Fruit fly (Drosophila melanogaster) whole organism, prepupa: ENCODE measurements around the gene Gga.

Experiments used
- Blimp-1 ChIP-seq: fragments of 200-800 bp; sonication (Bioruptor generic); optimal IDR thresholded peaks from 3 replicates; lab custom pipeline; 2017; ENCODE audit warnings: missing biosample characterization, missing genetic modification characterization, mild to moderate bottlenecking, moderate library complexity, missing genetic modification reagents
- CG10631 ChIP-seq: fragments of 200-800 bp; sonication (Bioruptor generic); optimal IDR thresholded peaks from 2 replicates; lab custom pipeline; 2016; ENCODE audit warnings: missing biosample characterization, missing genetic modification characterization
- CG11294 ChIP-seq: fragments of 200-800 bp; sonication (Bioruptor generic); IDR thresholded peaks from 2 replicates; pipeline ENCODE4 v1.3.6; 2022; ENCODE audit warnings: missing biosample characterization, missing genetic modification characterization
- CG11902 ChIP-seq: fragments of 200-800 bp; sonication (Bioruptor generic); optimal IDR thresholded peaks from 3 replicates; lab custom pipeline; 2016; ENCODE audit warnings: missing biosample characterization, missing genetic modification characterization
- CG15336 ChIP-seq: fragments of 200-800 bp; sonication (Bioruptor generic); IDR thresholded peaks from 2 replicates; pipeline ENCODE4 v1.3.6; 2022; ENCODE audit warnings: missing biosample characterization, missing genetic modification characterization
- CG1621 ChIP-seq: fragments of 200-800 bp; sonication (Bioruptor generic); optimal IDR thresholded peaks from 3 replicates; lab custom pipeline; 2018; ENCODE audit warnings: missing biosample characterization, mild to moderate bottlenecking, missing genetic modification characterization
- CG16779 ChIP-seq: fragments of 200-800 bp; sonication (Bioruptor generic); optimal IDR thresholded peaks from 3 replicates; lab custom pipeline; 2017; ENCODE audit warnings: missing biosample characterization, mild to moderate bottlenecking, missing genetic modification characterization
- CG3032 ChIP-seq: fragments of 200-800 bp; optimal IDR thresholded peaks from 2 replicates; lab custom pipeline; 2019; ENCODE audit warnings: missing biosample characterization, mild to moderate bottlenecking, missing genetic modification characterization, moderate library complexity
- CG32006 ChIP-seq: fragments of 200-800 bp; sonication (Bioruptor generic); optimal IDR thresholded peaks from 3 replicates; lab custom pipeline; 2017; ENCODE audit warnings: missing biosample characterization, mild to moderate bottlenecking, missing genetic modification characterization
- CG34406 ChIP-seq: fragments of 200-800 bp; sonication (Bioruptor generic); optimal IDR thresholded peaks from 3 replicates; lab custom pipeline; 2016; ENCODE audit warnings: missing biosample characterization, missing genetic modification characterization
- CG3919 ChIP-seq: fragments of 200-800 bp; sonication (Bioruptor generic); optimal IDR thresholded peaks from 3 replicates; lab custom pipeline; 2016; ENCODE audit warnings: missing biosample characterization, missing genetic modification characterization
- CG4318 ChIP-seq: fragments of 200-800 bp; sonication (Bioruptor generic); optimal IDR thresholded peaks from 3 replicates; lab custom pipeline; 2017; ENCODE audit warnings: missing biosample characterization, mild to moderate bottlenecking, missing genetic modification characterization
- CG6276 ChIP-seq: fragments of 200-800 bp; sonication (Bioruptor generic); optimal IDR thresholded peaks from 2 replicates; lab custom pipeline; 2017; ENCODE audit warnings: missing biosample characterization, mild to moderate bottlenecking, missing genetic modification characterization
- CG6808 ChIP-seq: fragments of 200-800 bp; sonication (Bioruptor generic); optimal IDR thresholded peaks from 3 replicates; lab custom pipeline; 2017; ENCODE audit warnings: missing biosample characterization, missing genetic modification characterization, mild to moderate bottlenecking, moderate library complexity, missing genetic modification reagents
- CG6854 ChIP-seq: fragments of 200-800 bp; sonication (Bioruptor generic); optimal IDR thresholded peaks from 2 replicates; lab custom pipeline; 2017; ENCODE audit warnings: missing biosample characterization, mild to moderate bottlenecking, missing genetic modification characterization
- CG7368 ChIP-seq: fragments of 200-800 bp; sonication (Bioruptor generic); optimal IDR thresholded peaks from 3 replicates; lab custom pipeline; 2016; ENCODE audit warnings: missing biosample characterization, missing genetic modification characterization
- CG8119 ChIP-seq: fragments of 200-800 bp; sonication (Bioruptor generic); IDR thresholded peaks from 3 replicates; pipeline ENCODE4 v1.3.6; 2022; ENCODE audit warnings: missing biosample characterization, missing genetic modification characterization
- CG8632 ChIP-seq: fragments of 200-800 bp; sonication (Bioruptor generic); optimal IDR thresholded peaks from 3 replicates; lab custom pipeline; 2016; ENCODE audit warnings: missing biosample characterization, missing genetic modification characterization
- CG9139 ChIP-seq: fragments of 200-800 bp; sonication (Bioruptor generic); optimal IDR thresholded peaks from 3 replicates; lab custom pipeline; 2017; ENCODE audit warnings: missing biosample characterization, mild to moderate bottlenecking, missing genetic modification characterization
- Eip75B ChIP-seq: fragments of 200-800 bp; sonication (Bioruptor generic); optimal IDR thresholded peaks from 3 replicates; lab custom pipeline; 2016; ENCODE audit warnings: missing biosample characterization, missing genetic modification characterization
- Eip78C ChIP-seq: fragments of 200-800 bp; sonication (Bioruptor generic); peaks from one replicate; lab custom pipeline; 2016; ENCODE audit warnings: missing biosample characterization, missing genetic modification characterization
- Eip93F ChIP-seq: fragments of 200-800 bp; sonication (Bioruptor generic); optimal IDR thresholded peaks from 2 replicates; lab custom pipeline; 2016; ENCODE audit warnings: missing biosample characterization, mild to moderate bottlenecking, missing genetic modification characterization
- Ets21C ChIP-seq: fragments of 200-800 bp; sonication (Bioruptor generic); optimal IDR thresholded peaks from 3 replicates; lab custom pipeline; 2016; ENCODE audit warnings: missing biosample characterization, missing genetic modification characterization
- Ets96B ChIP-seq: fragments of 200-800 bp; optimal IDR thresholded peaks from 2 replicates; lab custom pipeline; 2019; ENCODE audit warnings: missing biosample characterization, mild to moderate bottlenecking, missing genetic modification characterization, moderate library complexity
- Gug ChIP-seq: fragments of 200-800 bp; sonication (Bioruptor generic); IDR thresholded peaks from 2 replicates; pipeline ENCODE4 v1.3.6; 2022; ENCODE audit warnings: missing biosample characterization, missing genetic modification characterization
- Hr38 ChIP-seq: sonication (Bioruptor generic); optimal IDR thresholded peaks from 2 replicates; lab custom pipeline; 2016; ENCODE audit warnings: missing biosample characterization, missing genetic modification characterization
- Hr39 ChIP-seq: fragments of 200-800 bp; sonication (Bioruptor generic); optimal IDR thresholded peaks from 2 replicates; lab custom pipeline; 2016; ENCODE audit warnings: missing biosample characterization, missing genetic modification characterization
- Hr4 ChIP-seq: fragments of 200-800 bp; sonication (Bioruptor generic); optimal IDR thresholded peaks from 3 replicates; lab custom pipeline; 2016; ENCODE audit warnings: missing biosample characterization, missing genetic modification characterization
- Lpt ChIP-seq: fragments of 200-800 bp; sonication (Bioruptor generic); optimal IDR thresholded peaks from 3 replicates; lab custom pipeline; 2016; ENCODE audit warnings: missing biosample characterization, missing genetic modification characterization
- Met ChIP-seq: fragments of 200-800 bp; sonication (Bioruptor generic); optimal IDR thresholded peaks from 3 replicates; lab custom pipeline; 2016; ENCODE audit warnings: missing biosample characterization, missing genetic modification characterization
- OdsH ChIP-seq: fragments of 200-800 bp; sonication (Bioruptor generic); optimal IDR thresholded peaks from 3 replicates; lab custom pipeline; 2016; ENCODE audit warnings: missing biosample characterization, missing genetic modification characterization
- Smox ChIP-seq: fragments of 200-800 bp; sonication (Bioruptor generic); optimal IDR thresholded peaks from 3 replicates; lab custom pipeline; 2016; ENCODE audit warnings: missing biosample characterization, missing genetic modification characterization
- Sox102F ChIP-seq: fragments of 200-800 bp; sonication (Bioruptor generic); optimal IDR thresholded peaks from 2 replicates; lab custom pipeline; 2016; ENCODE audit warnings: missing biosample characterization, mild to moderate bottlenecking, missing genetic modification characterization
- Sox14 ChIP-seq: fragments of 200-800 bp; sonication (Bioruptor generic); optimal IDR thresholded peaks from 3 replicates; lab custom pipeline; 2016; ENCODE audit warnings: missing biosample characterization, missing genetic modification characterization
- Sox15 ChIP-seq: fragments of 200-800 bp; sonication (Bioruptor generic); optimal IDR thresholded peaks from 3 replicates; lab custom pipeline; 2016; ENCODE audit warnings: missing biosample characterization, missing genetic modification characterization
- achi ChIP-seq: fragments of 200-800 bp; sonication (Bioruptor generic); optimal IDR thresholded peaks from 3 replicates; lab custom pipeline; 2016; ENCODE audit warnings: missing biosample characterization, missing genetic modification characterization
- acj6 ChIP-seq: fragments of 200-800 bp; sonication (Bioruptor generic); optimal IDR thresholded peaks from 3 replicates; lab custom pipeline; 2016; ENCODE audit warnings: missing biosample characterization, missing genetic modification characterization
- cyc ChIP-seq: fragments of 200-800 bp; sonication (Bioruptor generic); optimal IDR thresholded peaks from 3 replicates; lab custom pipeline; 2016; ENCODE audit warnings: missing biosample characterization, missing genetic modification characterization
- dac ChIP-seq: fragments of 200-800 bp; sonication (Bioruptor generic); optimal IDR thresholded peaks from 2 replicates; lab custom pipeline; 2017; ENCODE audit warnings: missing biosample characterization, mild to moderate bottlenecking, missing genetic modification characterization
- dsx ChIP-seq: fragments of 200-800 bp; optimal IDR thresholded peaks from 3 replicates; lab custom pipeline; 2019; ENCODE audit warnings: missing biosample characterization, mild to moderate bottlenecking, missing genetic modification characterization, moderate library complexity; ENCODE audit not compliant: poor library complexity, severe bottlenecking
- eg ChIP-seq: fragments of 200-800 bp; sonication (Bioruptor generic); IDR thresholded peaks from 3 replicates; pipeline ENCODE4 v1.3.6; 2022; ENCODE audit warnings: missing biosample characterization, missing genetic modification characterization
- fd59A ChIP-seq: fragments of 200-800 bp; sonication (Bioruptor generic); optimal IDR thresholded peaks from 2 replicates; lab custom pipeline; 2017; ENCODE audit warnings: missing biosample characterization, mild to moderate bottlenecking, missing genetic modification characterization, missing genetic modification reagents
- fd85E ChIP-seq: fragments of 200-800 bp; sonication (Bioruptor generic); optimal IDR thresholded peaks from 3 replicates; lab custom pipeline; 2016; ENCODE audit warnings: missing biosample characterization, missing genetic modification characterization
- lz ChIP-seq: fragments of 200-800 bp; sonication (Bioruptor generic); optimal IDR thresholded peaks from 3 replicates; lab custom pipeline; 2016; ENCODE audit warnings: missing biosample characterization, missing genetic modification characterization
- net ChIP-seq: fragments of 200-800 bp; sonication (Bioruptor generic); optimal IDR thresholded peaks from 3 replicates; lab custom pipeline; 2016; ENCODE audit warnings: missing biosample characterization, missing genetic modification characterization
- pdm3 ChIP-seq: fragments of 200-800 bp; sonication (Bioruptor generic); optimal IDR thresholded peaks from 3 replicates; lab custom pipeline; 2016; ENCODE audit warnings: missing biosample characterization, missing genetic modification characterization
- spab ChIP-seq: fragments of 200-800 bp; sonication (Bioruptor generic); optimal IDR thresholded peaks from 2 replicates; lab custom pipeline; 2017; ENCODE audit warnings: missing biosample characterization, mild to moderate bottlenecking, missing genetic modification characterization, missing genetic modification reagents
- ss ChIP-seq, 2 experiments: fragments of 200-800 bp; sonication (Bioruptor generic); optimal IDR thresholded peaks; 2 replicates in 1 of 2; 3 replicates in 1 of 2; lab custom pipeline; 2017 to 2018; ENCODE audit warnings: mild to moderate bottlenecking in 2 of 2, missing biosample characterization in 2 of 2, missing genetic modification characterization in 2 of 2, moderate library complexity in 1 of 2
- svp ChIP-seq: fragments of 200-800 bp; sonication (Bioruptor generic); peaks from one replicate; lab custom pipeline; 2016; ENCODE audit warnings: missing biosample characterization, missing genetic modification characterization
- topi ChIP-seq: fragments of 200-800 bp; sonication (Bioruptor generic); optimal IDR thresholded peaks from 3 replicates; lab custom pipeline; 2016; ENCODE audit warnings: missing biosample characterization, missing genetic modification characterization
- vri ChIP-seq: fragments of 200-800 bp; sonication (Bioruptor generic); optimal IDR thresholded peaks from 3 replicates; lab custom pipeline; 2016; ENCODE audit warnings: missing biosample characterization, mild to moderate bottlenecking, missing genetic modification characterization

Gga gene

DNA sequence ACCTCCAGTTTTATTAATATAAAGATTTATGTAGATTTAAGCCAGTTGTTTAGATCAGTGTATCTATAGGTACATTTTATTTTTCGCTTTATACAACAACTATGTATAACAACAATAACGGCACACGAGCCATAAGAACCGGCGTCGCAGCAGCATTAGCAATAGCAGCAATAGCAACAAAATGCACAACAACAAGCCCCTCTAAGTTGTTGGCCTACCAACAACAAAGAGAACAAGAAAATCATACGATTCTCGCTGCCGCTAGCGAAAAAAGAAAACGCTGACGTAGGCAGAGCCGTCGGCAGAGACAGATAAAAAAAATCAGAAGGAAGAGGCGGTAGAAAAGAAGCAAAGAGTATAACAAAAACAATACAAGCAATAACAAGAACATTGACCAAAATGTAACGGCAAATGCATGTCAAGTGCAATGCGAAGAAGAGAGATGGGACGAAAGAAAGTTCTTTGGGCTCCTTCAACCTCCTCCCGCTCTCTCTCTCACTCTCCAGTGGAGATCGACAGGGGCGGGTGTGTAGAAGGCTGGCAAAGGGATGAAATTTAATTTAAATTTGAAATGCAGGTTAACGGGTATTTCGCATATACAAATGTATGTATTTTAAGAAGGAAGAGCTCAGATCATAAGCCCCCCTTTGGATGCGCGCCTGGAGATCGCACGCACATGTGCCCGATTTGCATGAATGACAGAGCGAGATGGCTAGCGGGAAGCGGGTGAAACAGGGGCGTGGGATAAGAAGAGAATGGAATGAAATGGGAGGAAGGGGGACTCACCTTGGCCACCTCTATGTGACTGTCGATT is 21.9 kb upstream of the Gga start:
- TF ChIP-seq CG9139 = peak; percentile 98
- TF ChIP-seq CG7368 (GFP tag; lab: Kevin White, UChicago) = peak; percentile 99
- TF ChIP-seq acj6 = peak; percentile 99
- peak; percentile 100 for TF ChIP-seq Eip78C (GFP tag; lab: Kevin White, UChicago)
- TF ChIP-seq dsx = peak; percentile 97
- TF ChIP-seq ss (GFP tag; optimal IDR thresholded peaks at IDR 0.05; lab: Kevin White, UChicago) = peak; percentile 98
- peak; percentile 99 for TF ChIP-seq OdsH (GFP tag; lab: Kevin White, UChicago)
- TF ChIP-seq spab (GFP tag; lab: Kevin White, UChicago) = peak; percentile 98
- peak; percentile 99 for TF ChIP-seq CG6854 (GFP tag; lab: Kevin White, UChicago)
- peak; percentile 99 for TF ChIP-seq net (GFP tag; lab: Kevin White, UChicago)
- TF ChIP-seq Gug (GFP tag; lab: Robert Waterston, UW) = peak; percentile 98
- TF ChIP-seq eg (GFP tag; lab: Robert Waterston, UW) = peak; percentile 99
- TF ChIP-seq dac (GFP tag; lab: Kevin White, UChicago) = peak; percentile 99
- TF ChIP-seq CG16779 (tag; lab: Kevin White, UChicago) = peak; percentile 97
- TF ChIP-seq lz (GFP tag; lab: Kevin White, UChicago) = peak; percentile 100
- TF ChIP-seq fd85E (GFP tag; lab: Kevin White, UChicago) = peak; percentile 96
- TF ChIP-seq CG1621 (tag; lab: Kevin White, UChicago) = peak; percentile 99
- TF ChIP-seq CG6808 = peak; percentile 98
- peak; percentile 98 for TF ChIP-seq CG6276 (GFP tag; lab: Kevin White, UChicago)
- TF ChIP-seq CG3032 (tag; lab: Kevin White, UChicago) = peak; percentile 99
- TF ChIP-seq CG8632 (GFP tag; lab: Kevin White, UChicago) = peak; percentile 99
- TF ChIP-seq cyc (GFP tag; lab: Kevin White, UChicago) = peak; percentile 100
- peak; percentile 100 for TF ChIP-seq pdm3
- peak; percentile 100 for TF ChIP-seq topi (GFP tag; lab: Kevin White, UChicago)
- peak; percentile 100 for TF ChIP-seq Sox14
- peak; percentile 99 for TF ChIP-seq CG11902 (GFP tag; lab: Kevin White, UChicago)
- peak; percentile 100 for TF ChIP-seq Hr39 (GFP tag; lab: Kevin White, UChicago)
- peak; percentile 97 for TF ChIP-seq CG11294 (GFP tag; lab: Robert Waterston, UW)
- TF ChIP-seq Smox (GFP tag; lab: Kevin White, UChicago) = peak; percentile 99
- peak; percentile 99 for TF ChIP-seq CG4318 (GFP tag; lab: Kevin White, UChicago)
- TF ChIP-seq vri (GFP tag; lab: Kevin White, UChicago) = peak; percentile 99
- peak; percentile 98 for TF ChIP-seq Ets96B
- TF ChIP-seq Hr38 (GFP tag; lab: Kevin White, UChicago) = peak; percentile 83
- TF ChIP-seq CG15336 = peak; percentile 98
- TF ChIP-seq Eip75B (GFP tag; lab: Kevin White, UChicago) = peak; percentile 99
- peak; percentile 100 for TF ChIP-seq Met (GFP tag; lab: Kevin White, UChicago)
- peak; percentile 97 for TF ChIP-seq Hr4 (GFP tag; lab: Kevin White, UChicago)
- peak; percentile 99 for TF ChIP-seq CG32006
- peak; percentile 99 for TF ChIP-seq Ets21C (GFP tag; lab: Kevin White, UChicago)
- TF ChIP-seq fd59A (GFP tag; lab: Kevin White, UChicago) = peak; percentile 98
- peak; percentile 99 for TF ChIP-seq CG10631 (GFP tag; lab: Kevin White, UChicago)
- TF ChIP-seq CG8119 (GFP tag; lab: Robert Waterston, UW) = peak; percentile 98
- peak; percentile 99 for TF ChIP-seq Eip93F (GFP tag; lab: Kevin White, UChicago)
- TF ChIP-seq CG3919 (GFP tag; lab: Kevin White, UChicago) = peak; percentile 99
- peak; percentile 100 for TF ChIP-seq svp (GFP tag; lab: Kevin White, UChicago)
- TF ChIP-seq Lpt (GFP tag; lab: Kevin White, UChicago) = peak; percentile 99
- TF ChIP-seq achi (GFP tag; lab: Kevin White, UChicago) = peak; percentile 98
- TF ChIP-seq Sox102F (GFP tag; lab: Kevin White, UChicago) = peak; percentile 100
- TF ChIP-seq CG34406 (GFP tag; lab: Kevin White, UChicago) = peak; percentile 99
- peak; percentile 98 for TF ChIP-seq Blimp-1 (GFP tag; lab: Kevin White, UChicago)
- peak; percentile 99 for TF ChIP-seq Sox15 (GFP tag; lab: Kevin White, UChicago)
